Worm (Caenorhabditis elegans): ENCODE measurements around the gene ins-15.

Gene ins-15

ce11 chrII:6706552-6707091 is 37.9 kb downstream of the ins-15 start:
- TF ChIP-seq scrt-1 (GFP tag; IDR thresholded peaks at IDR 0.05) (no peak), tbx-11 (GFP tag; IDR thresholded peaks at IDR 0.05) (no peak), aly-1 (tag; optimal IDR thresholded peaks at IDR 0.05) (no peak), ceh-13 (GFP tag; optimal IDR thresholded peaks at IDR 0.05) (no peak), flt-1 (GFP tag; IDR thresholded peaks at IDR 0.05) (no peak), ceh-36 (tag; optimal IDR thresholded peaks at IDR 0.05) (no peak)

- TF ChIP-seq ets-7 (tag; optimal IDR thresholded peaks at IDR 0.05) (no peak), aly-1 (tag; optimal IDR thresholded peaks at IDR 0.05) (no peak), hmg-4 (GFP tag; optimal IDR thresholded peaks at IDR 0.05) (no peak), F13C5.2 (tag; optimal IDR thresholded peaks at IDR 0.05) (no peak), tbx-37 (GFP tag; conservative IDR thresholded peaks at IDR 0.05) (no peak), tbx-11 (GFP tag; IDR thresholded peaks at IDR 0.05) (no peak), B0310.2 (tag; optimal IDR thresholded peaks at IDR 0.05) (no peak), hmbx-1 (tag; optimal IDR thresholded peaks at IDR 0.05) (no peak), hnd-1 (tag; optimal IDR thresholded peaks at IDR 0.05) (no peak), ceh-13 (GFP tag; optimal IDR thresholded peaks at IDR 0.05) (no peak), tra-4 (tag; optimal IDR thresholded peaks at IDR 0.05) (no peak), scrt-1 (GFP tag; IDR thresholded peaks at IDR 0.05) (no peak)
These were observed 38.8 kb downstream of the ins-15 start, which contains the start of gene rpy-1 for ce11 chrII:6705593-6706228. Gene rpy-1 (minus strand): TSS chrII:6705643.

ce11 chrII:6701497-6701896 is 43.1 kb downstream of the ins-15 start, which contains the start of gene C18H9.6:
Gene C18H9.6 (minus strand): TSS chrII:6701625.
- TF ChIP-seq ets-7 (tag; optimal IDR thresholded peaks at IDR 0.05) = no peak
- no peak for TF ChIP-seq hnd-1 (tag; optimal IDR thresholded peaks at IDR 0.05)
- no peak for TF ChIP-seq sea-1 (GFP tag; conservative IDR thresholded peaks at IDR 0.05)
- no peak for TF ChIP-seq hmg-4 (GFP tag; optimal IDR thresholded peaks at IDR 0.05)
- no peak for TF ChIP-seq scrt-1 (GFP tag; IDR thresholded peaks at IDR 0.05)
- no peak for TF ChIP-seq aly-1 (tag; optimal IDR thresholded peaks at IDR 0.05)
- TF ChIP-seq hmbx-1 (tag; optimal IDR thresholded peaks at IDR 0.05) = no peak
- TF ChIP-seq ceh-13 (GFP tag; optimal IDR thresholded peaks at IDR 0.05) = no peak
- no peak for TF ChIP-seq ceh-36 (tag; optimal IDR thresholded peaks at IDR 0.05)
- no peak for TF ChIP-seq B0310.2 (tag; optimal IDR thresholded peaks at IDR 0.05)
- no peak for TF ChIP-seq F13C5.2 (tag; optimal IDR thresholded peaks at IDR 0.05)
- no peak for TF ChIP-seq ama-1 (optimal IDR thresholded peaks at IDR 0.05)
- no peak for TF ChIP-seq tbx-37 (GFP tag; conservative IDR thresholded peaks at IDR 0.05)
- TF ChIP-seq tra-4 (tag; optimal IDR thresholded peaks at IDR 0.05) = no peak
- TF ChIP-seq pes-1 (GFP tag; IDR thresholded peaks at IDR 0.05) = no peak
- TF ChIP-seq flt-1 (GFP tag; IDR thresholded peaks at IDR 0.05) = no peak
- TF ChIP-seq tbx-11 (GFP tag; IDR thresholded peaks at IDR 0.05) = no peak

ce11 chrII:6698784-6699183 is 45.8 kb downstream of the ins-15 start, which contains the start of gene C18H9.1:
Gene C18H9.1 (plus strand): TSS chrII:6699084.
- TF ChIP-seq tra-4 (tag; optimal IDR thresholded peaks at IDR 0.05) = no peak
- no peak for TF ChIP-seq hnd-1 (tag; optimal IDR thresholded peaks at IDR 0.05)
- TF ChIP-seq scrt-1 (GFP tag; IDR thresholded peaks at IDR 0.05) = no peak
- TF ChIP-seq sea-1 (GFP tag; conservative IDR thresholded peaks at IDR 0.05) = no peak
- TF ChIP-seq flt-1 (GFP tag; IDR thresholded peaks at IDR 0.05) = no peak
- TF ChIP-seq hmbx-1 (tag; optimal IDR thresholded peaks at IDR 0.05) = no peak
- TF ChIP-seq tbx-37 (GFP tag; conservative IDR thresholded peaks at IDR 0.05) = no peak
- TF ChIP-seq B0310.2 (tag; optimal IDR thresholded peaks at IDR 0.05) = no peak
- TF ChIP-seq ets-7 (tag; optimal IDR thresholded peaks at IDR 0.05) = no peak
- no peak for TF ChIP-seq tbx-11 (GFP tag; IDR thresholded peaks at IDR 0.05)
- no peak for TF ChIP-seq ceh-36 (tag; optimal IDR thresholded peaks at IDR 0.05)
- no peak for TF ChIP-seq aly-1 (tag; optimal IDR thresholded peaks at IDR 0.05)
- TF ChIP-seq hmg-4 (GFP tag; optimal IDR thresholded peaks at IDR 0.05) = no peak
- TF ChIP-seq ama-1 (optimal IDR thresholded peaks at IDR 0.05) = no peak
- TF ChIP-seq F13C5.2 (tag; optimal IDR thresholded peaks at IDR 0.05) = no peak

ce11 chrII:6695388-6695787 is 49.2 kb downstream of the ins-15 start, which contains the start of gene C18H9.5:
Gene C18H9.5 (minus strand): TSS chrII:6695566.
- TF ChIP-seq flt-1 (GFP tag; IDR thresholded peaks at IDR 0.05) (no peak), ceh-36 (tag; optimal IDR thresholded peaks at IDR 0.05) (no peak), sea-1 (GFP tag; conservative IDR thresholded peaks at IDR 0.05) (no peak), ama-1 (optimal IDR thresholded peaks at IDR 0.05) (no peak), scrt-1 (GFP tag; IDR thresholded peaks at IDR 0.05) (no peak), ceh-13 (GFP tag; optimal IDR thresholded peaks at IDR 0.05) (no peak)

Measured in whole organism, early embryonic.